Worm (Caenorhabditis elegans) whole organism, mixed stage, embryonic: ENCODE results near the gene cubn-1.

Experiments
- ceh-83 ChIP-seq: fragments of 200-800 bp; sonication (Bioruptor generic); optimal IDR thresholded peaks from 2 replicates; lab custom pipeline; 2018; ENCODE audit warnings: mild to moderate bottlenecking, missing genetic modification characterization, missing compliant biosample characterization
- drap-1 ChIP-seq: fragments of 200-800 bp; sonication (Bioruptor generic); optimal IDR thresholded peaks from 3 replicates; lab custom pipeline; 2018; ENCODE audit warnings: mild to moderate bottlenecking, missing genetic modification characterization, missing compliant biosample characterization
- lin-13 ChIP-seq: fragments of 150-350 bp; optimal IDR thresholded peaks from 2 replicates; lab custom pipeline; 2014; ENCODE audit warnings: missing biosample characterization, missing genetic modification characterization
- lsy-2 ChIP-seq: fragments of 150-350 bp; optimal IDR thresholded peaks from 2 replicates; lab custom pipeline; 2014; ENCODE audit warnings: missing biosample characterization, missing genetic modification characterization
- nhr-237 ChIP-seq: fragments of 150-350 bp; optimal IDR thresholded peaks from 2 replicates; lab custom pipeline; 2014; ENCODE audit warnings: missing biosample characterization, missing genetic modification characterization
- nhr-76 ChIP-seq: sonication (generic microtip); optimal IDR thresholded peaks from 2 replicates; lab custom pipeline; 2017; ENCODE audit warnings: missing biosample characterization, missing genetic modification characterization
- pha-4 ChIP-seq: fragments of 150-350 bp; optimal IDR thresholded peaks from 2 replicates; lab custom pipeline; 2018; ENCODE audit warnings: missing biosample characterization, missing genetic modification reagents, missing genetic modification characterization
- sem-2 ChIP-seq: fragments of 200-800 bp; sonication (Bioruptor generic); optimal IDR thresholded peaks from 2 replicates; lab custom pipeline; 2018; ENCODE audit warnings: mild to moderate bottlenecking, missing genetic modification characterization, missing compliant biosample characterization
- snpc-4 ChIP-seq: fragments of 150-350 bp; optimal IDR thresholded peaks from 2 replicates; lab custom pipeline; 2014; ENCODE audit warnings: missing biosample characterization, missing genetic modification characterization
- unc-62 ChIP-seq: fragments of 150-350 bp; optimal IDR thresholded peaks from 2 replicates; lab custom pipeline; 2014; ENCODE audit warnings: missing biosample characterization, missing genetic modification reagents, missing genetic modification characterization
- ztf-11 ChIP-seq: fragments of 150-350 bp; optimal IDR thresholded peaks from 2 replicates; lab custom pipeline; 2014; ENCODE audit warnings: missing biosample characterization, missing genetic modification characterization

ce11 chrV:12661619-12662018 is 50.5 kb downstream of the cubn-1 start, which contains the start of gene W05B10.3:
- TF ChIP-seq lin-13 (tag; lab: Kevin White, UChicago): no peak
- TF ChIP-seq ceh-83 (GFP tag; lab: Kevin White, UChicago): no peak
- TF ChIP-seq lsy-2 (tag; lab: Kevin White, UChicago): no peak
- no peak for TF ChIP-seq unc-62 (GFP tag; lab: Kevin White, UChicago)
- TF ChIP-seq ztf-11: no peak
- TF ChIP-seq nhr-237 (tag; lab: Kevin White, UChicago): no peak
- no peak for TF ChIP-seq snpc-4
- no peak for TF ChIP-seq drap-1 (GFP tag; lab: Kevin White, UChicago)
- TF ChIP-seq pha-4 (tag; lab: Kevin White, UChicago): no peak
- TF ChIP-seq nhr-76 (tag; lab: Kevin White, UChicago): no peak
- no peak for TF ChIP-seq sem-2 (GFP tag; lab: Kevin White, UChicago)
